Worm (Caenorhabditis elegans) whole organism, midembryonic: ENCODE data around the gene pcp-5.

Experiments used
- T22C8.4 ChIP-seq: fragments of 200-800 bp; sonication (Bioruptor generic); IDR thresholded peaks from 2 replicates; pipeline ENCODE4 v1.3.6; 2022; ENCODE audit warnings: missing genetic modification characterization, missing compliant biosample characterization
- cog-1 ChIP-seq: sonication (generic microtip); optimal IDR thresholded peaks from 2 replicates; lab custom pipeline; 2016; ENCODE audit warnings: missing genetic modification characterization, missing compliant biosample characterization
- flt-1 ChIP-seq: fragments of 200-800 bp; sonication (Bioruptor generic); IDR thresholded peaks from 2 replicates; pipeline ENCODE4 v1.3.6; 2022; ENCODE audit warnings: missing genetic modification characterization, missing compliant biosample characterization
- klf-2 ChIP-seq: fragments of 200-800 bp; sonication (Bioruptor generic); conservative IDR thresholded peaks from 2 replicates; pipeline ENCODE4 v1.3.6; 2022; ENCODE audit warnings: missing genetic modification reagents, missing genetic modification characterization, missing compliant biosample characterization
- med-1 ChIP-seq: sonication (generic microtip); optimal IDR thresholded peaks from 2 replicates; lab custom pipeline; 2017; ENCODE audit warnings: missing genetic modification characterization, mild to moderate bottlenecking, missing compliant biosample characterization, antibody characterized with exemption, missing genetic modification reagents; ENCODE audit not compliant: insufficient read depth
- ref-1 ChIP-seq: fragments of 200-800 bp; sonication (Bioruptor generic); conservative IDR thresholded peaks from 2 replicates; pipeline ENCODE4 v1.3.6; 2022; ENCODE audit warnings: missing genetic modification reagents, missing genetic modification characterization, missing compliant biosample characterization

DNA sequence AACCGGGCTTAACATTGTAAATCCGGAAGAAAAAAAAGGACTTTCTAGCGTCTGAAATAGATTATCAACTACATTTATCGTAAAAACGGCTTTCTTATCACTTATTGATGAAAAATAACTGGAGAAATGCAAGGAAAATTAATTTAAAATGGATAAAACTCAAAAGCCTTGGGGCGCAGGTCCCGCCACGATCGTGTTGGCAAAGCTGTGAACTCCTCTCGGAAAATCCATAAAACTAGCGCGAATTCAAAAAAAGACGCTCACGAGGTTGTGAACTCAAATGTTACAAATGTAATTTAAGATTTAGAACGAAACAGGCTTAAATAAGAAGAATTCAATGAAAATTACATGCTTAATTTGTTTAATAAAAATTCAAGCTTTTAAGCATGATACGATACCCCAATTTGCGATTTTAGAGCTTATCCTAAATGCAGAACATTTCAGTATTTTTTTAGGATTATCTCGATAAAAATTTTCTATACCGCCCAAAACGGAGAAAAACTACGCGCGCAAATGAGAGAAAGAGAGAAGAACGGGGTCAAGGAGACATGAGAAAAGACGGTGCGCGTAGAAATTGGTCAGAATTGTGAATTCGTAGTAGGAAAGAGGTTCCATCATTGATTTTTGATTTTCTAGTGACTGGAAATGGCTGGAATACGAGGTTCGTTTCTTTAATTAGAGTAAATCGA is 44.8 kb upstream of the pcp-5 start, which contains the start of gene C29E4.15:
- TF ChIP-seq ref-1 (no peak), cog-1 (tag; lab: Kevin White, UChicago) (no peak), T22C8.4 (GFP tag; lab: Robert Waterston, UW) (no peak), med-1 (GFP tag; lab: Kevin White, UChicago) (no peak), klf-2 (GFP tag; lab: Robert Waterston, UW) (no peak), flt-1 (no peak)
